Worm (Caenorhabditis elegans) whole organism, L4 larva: ENCODE measurements around the gene div-1.

Experiments
- F26F4.8 ChIP-seq: fragments of 200-800 bp; sonication (Bioruptor generic); conservative IDR thresholded peaks from 2 replicates; pipeline ENCODE4 v1.3.6; 2022; ENCODE audit warnings: missing genetic modification characterization, missing compliant biosample characterization
- F44E2.7 ChIP-seq: fragments of 200-800 bp; sonication (Bioruptor generic); IDR thresholded peaks from 2 replicates; pipeline ENCODE4 v2.1.2; 2022; ENCODE audit warnings: missing genetic modification characterization, missing compliant biosample characterization
- R02D3.7 ChIP-seq: fragments of 150-350 bp; sonication (generic microtip); optimal IDR thresholded peaks from 3 replicates; lab custom pipeline; 2014; ENCODE audit warnings: missing biosample characterization, missing genetic modification characterization
- T20F7.1 ChIP-seq: fragments of 200-800 bp; sonication (Bioruptor generic); optimal IDR thresholded peaks from 2 replicates; lab custom pipeline; 2018; ENCODE audit warnings: mild to moderate bottlenecking, missing genetic modification characterization, missing compliant biosample characterization
- aha-1 ChIP-seq: fragments of 150-350 bp; peaks from one replicate; lab custom pipeline; 2014; ENCODE audit warnings: missing biosample characterization, missing genetic modification characterization
- attf-4 ChIP-seq: sonication (generic microtip); optimal IDR thresholded peaks from 3 replicates; lab custom pipeline; 2017; ENCODE audit warnings: missing biosample characterization, missing genetic modification characterization
- daf-12 ChIP-seq: fragments of 150-350 bp; optimal IDR thresholded peaks from 2 replicates; lab custom pipeline; 2014; ENCODE audit warnings: missing biosample characterization, missing genetic modification reagents, missing genetic modification characterization
- daf-16 ChIP-seq, 3 experiments: sonication (generic microtip); optimal IDR thresholded peaks; 2 replicates each; lab custom pipeline; 2016 to 2017; ENCODE audit warnings: missing genetic modification characterization in 3 of 3, missing genetic modification reagents in 3 of 3, mild to moderate bottlenecking in 2 of 3, missing compliant biosample characterization in 2 of 3, missing biosample characterization in 1 of 3, moderate library complexity in 1 of 3
- dmd-6 ChIP-seq: fragments of 200-800 bp; sonication (Bioruptor generic); IDR thresholded peaks from 2 replicates; pipeline ENCODE4 v1.3.6; 2022; ENCODE audit warnings: missing genetic modification reagents, missing genetic modification characterization, missing compliant biosample characterization
- dve-1 ChIP-seq: sonication (generic microtip); optimal IDR thresholded peaks from 2 replicates; lab custom pipeline; 2017; ENCODE audit warnings: antibody characterized with exemption, mild to moderate bottlenecking, missing genetic modification characterization, missing compliant biosample characterization; ENCODE audit not compliant: insufficient read depth
- egl-43 ChIP-seq: fragments of 200-800 bp; sonication (Bioruptor generic); IDR thresholded peaks from 2 replicates; pipeline ENCODE4 v1.3.6; 2022; ENCODE audit warnings: missing genetic modification reagents, missing genetic modification characterization, missing compliant biosample characterization
- hif-1 ChIP-seq, 2 experiments: sonication (generic microtip); optimal IDR thresholded peaks; 2 replicates each; lab custom pipeline; 2016 to 2017; ENCODE audit warnings: missing compliant biosample characterization in 2 of 2, missing genetic modification characterization in 2 of 2, missing genetic modification reagents in 2 of 2, missing genotype in 2 of 2, mild to moderate bottlenecking in 1 of 2
- hlh-11 ChIP-seq: fragments of 200-800 bp; sonication (Bioruptor generic); optimal IDR thresholded peaks from 2 replicates; lab custom pipeline; 2018; ENCODE audit warnings: mild to moderate bottlenecking, missing genetic modification characterization, missing compliant biosample characterization
- hmg-1.1 ChIP-seq: fragments of 200-800 bp; sonication (Bioruptor generic); IDR thresholded peaks from 2 replicates; pipeline ENCODE4 v1.3.6; 2022; ENCODE audit warnings: missing genetic modification reagents, missing genetic modification characterization, missing compliant biosample characterization
- jun-1 ChIP-seq: fragments of 150-350 bp; optimal IDR thresholded peaks from 2 replicates; lab custom pipeline; 2014; ENCODE audit warnings: missing biosample characterization, missing genetic modification reagents, missing genetic modification characterization
- lin-1 ChIP-seq: fragments of 200-800 bp; sonication (Bioruptor generic); IDR thresholded peaks from 2 replicates; pipeline ENCODE4 v1.3.6; 2022; ENCODE audit warnings: missing genetic modification reagents, missing genetic modification characterization, missing compliant biosample characterization
- lin-13 ChIP-seq: fragments of 150-350 bp; optimal IDR thresholded peaks from 2 replicates; lab custom pipeline; 2014; ENCODE audit warnings: missing biosample characterization, missing genetic modification reagents, missing genetic modification characterization
- lin-38 ChIP-seq: fragments of 200-800 bp; sonication (Bioruptor generic); IDR thresholded peaks from 2 replicates; pipeline ENCODE4 v1.3.6; 2022; ENCODE audit warnings: missing genetic modification reagents, missing genetic modification characterization, missing compliant biosample characterization
- lir-3 ChIP-seq: sonication (generic microtip); optimal IDR thresholded peaks from 2 replicates; lab custom pipeline; 2016; ENCODE audit warnings: mild to moderate bottlenecking, missing genetic modification characterization, missing compliant biosample characterization
- mdl-1 ChIP-seq, 2 experiments: fragments of 150-350 bp in 1 of 2; sonication (generic microtip) in 1 of 2; optimal IDR thresholded peaks; 2 replicates each; lab custom pipeline; 2014 to 2017; ENCODE audit warnings: missing biosample characterization in 2 of 2, missing genetic modification characterization in 2 of 2
- nhr-76 ChIP-seq: fragments of 150-350 bp; optimal IDR thresholded peaks from 2 replicates; lab custom pipeline; 2014; ENCODE audit warnings: missing biosample characterization, missing genetic modification characterization
- snpc-4 ChIP-seq: fragments of 150-350 bp; optimal IDR thresholded peaks from 2 replicates; lab custom pipeline; 2014; ENCODE audit warnings: missing biosample characterization, missing genetic modification characterization
- spr-1 ChIP-seq: sonication (generic microtip); optimal IDR thresholded peaks from 2 replicates; lab custom pipeline; 2016; ENCODE audit warnings: mild to moderate bottlenecking, missing genetic modification characterization, missing compliant biosample characterization
- tra-1 ChIP-seq: fragments of 200-800 bp; sonication (Bioruptor generic); IDR thresholded peaks from 2 replicates; pipeline ENCODE4 v1.3.6; 2022; ENCODE audit warnings: missing genetic modification reagents, missing genetic modification characterization, missing compliant biosample characterization
- unc-62 ChIP-seq, 3 experiments: fragments of 150-350 bp in 1 of 3; sonication (generic microtip); optimal IDR thresholded peaks in 2 of 3; peaks in 1 of 3; 1 replicate in 1 of 3; 2 replicates in 2 of 3; lab custom pipeline; 2014 to 2017; ENCODE audit warnings: missing biosample characterization in 3 of 3, missing genetic modification characterization in 3 of 3, missing genetic modification reagents in 3 of 3, missing genotype in 1 of 3
- vab-7 ChIP-seq: fragments of 200-800 bp; sonication (Bioruptor generic); IDR thresholded peaks from 2 replicates; pipeline ENCODE4 v1.3.6; 2022; ENCODE audit warnings: missing genetic modification reagents, missing genetic modification characterization, missing compliant biosample characterization
- zfp-2 ChIP-seq: sonication (generic microtip); optimal IDR thresholded peaks from 2 replicates; lab custom pipeline; 2016; ENCODE audit warnings: mild to moderate bottlenecking, missing genetic modification characterization, missing compliant biosample characterization
- ztf-11 ChIP-seq: fragments of 150-350 bp; optimal IDR thresholded peaks from 2 replicates; lab custom pipeline; 2014; ENCODE audit warnings: missing biosample characterization, missing genetic modification characterization

Gene div-1

ce11 chrIII:10199052-10199451 lies 49.3 kb downstream of the div-1 start, which contains the start of gene T20G5.8:
TSS of gene T20G5.8 (plus strand) at chrIII:10199352.
- TF ChIP-seq attf-4 (tag; lab: Kevin White, UChicago) (no peak), vab-7 (GFP tag; lab: Robert Waterston, UW) (no peak), egl-43 (no peak), F44E2.7 (no peak), daf-16 (GFP tag; optimal IDR thresholded peaks at IDR 0.05; lab: Kevin White, UChicago) (no peak), daf-16 (tag; optimal IDR thresholded peaks at IDR 0.05; lab: Kevin White, UChicago) (no peak), hmg-1.1 (GFP tag; lab: Robert Waterston, UW) (no peak), daf-12 (tag; lab: Kevin White, UChicago) (no peak), lin-1 (GFP tag; lab: Robert Waterston, UW) (no peak)
- TF ChIP-seq, all 104 proteins: peak for 0

DNA sequence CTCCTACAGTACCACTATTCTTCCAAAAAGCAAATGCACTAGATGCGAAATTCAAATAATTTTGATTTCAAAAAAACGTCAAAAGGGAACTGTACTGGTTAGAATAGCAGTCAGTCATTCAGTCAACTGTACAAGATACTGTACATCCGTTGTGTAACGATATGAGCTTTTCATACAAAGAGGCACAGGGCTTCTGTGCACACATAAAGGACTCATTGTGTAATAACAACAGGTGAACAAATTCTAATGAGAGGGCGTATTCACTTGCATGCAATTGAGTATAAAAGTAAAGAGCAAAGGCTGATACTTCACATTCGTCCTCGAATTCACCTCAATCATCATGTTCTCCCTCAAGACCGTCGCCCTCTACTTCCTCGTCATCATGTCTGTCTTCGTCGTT lies 50.9 kb downstream of the div-1 start, which contains the start of gene dod-6:
Gene dod-6, plus strand, starts transcription at position 301 of the 400 bp plus-strand sequence.
- TF ChIP-seq tra-1 (no peak), lin-38 (GFP tag; lab: Robert Waterston, UW) (no peak), hif-1 (tag; optimal IDR thresholded peaks at IDR 0.05; lab: Kevin White, UChicago) (no peak), lin-13 (no peak), T20F7.1 (no peak), mdl-1 (tag; optimal IDR thresholded peaks at IDR 0.05; lab: Kevin White, UChicago) (no peak), attf-4 (tag; lab: Kevin White, UChicago) (no peak), F26F4.8 (GFP tag; lab: Robert Waterston, UW) (no peak)

- TF ChIP-seq ztf-11 (tag; lab: Kevin White, UChicago) (no peak), jun-1 (tag; lab: Kevin White, UChicago) (no peak), R02D3.7 (tag; lab: Kevin White, UChicago) (no peak), daf-16 (GFP tag; optimal IDR thresholded peaks at IDR 0.05; lab: Kevin White, UChicago) (peak in 1 of 2 experiments; percentile 30), daf-16 (tag; optimal IDR thresholded peaks at IDR 0.05; lab: Kevin White, UChicago) (peak; percentile 100), zfp-2 (tag; lab: Kevin White, UChicago) (no peak), lir-3 (tag; lab: Kevin White, UChicago) (no peak), hlh-11 (tag; lab: Kevin White, UChicago) (no peak), dve-1 (tag; lab: Kevin White, UChicago) (peak; percentile 88), nhr-76 (tag; lab: Kevin White, UChicago) (no peak), spr-1 (tag; lab: Kevin White, UChicago) (no peak), snpc-4 (tag; lab: Kevin White, UChicago) (no peak), dmd-6 (GFP tag; lab: Robert Waterston, UW) (peak; percentile 59)
Observed at ce11 chrIII:10196796-10197195, 51.6 kb downstream of the div-1 start.

ce11 chrIII:10195911-10196310 lies 52.4 kb downstream of the div-1 start:
- TF ChIP-seq unc-62 (GFP tag; optimal IDR thresholded peaks at IDR 0.05 in 1 of 2; lab: Kevin White, UChicago) = peak in 1 of 2 experiments; percentile 77
- TF ChIP-seq unc-62 (tag; optimal IDR thresholded peaks at IDR 0.05; lab: Kevin White, UChicago) = no peak
- no peak for TF ChIP-seq tra-1
- peak; percentile 54 for TF ChIP-seq aha-1 (tag; lab: Kevin White, UChicago)
